Worm (Caenorhabditis elegans) whole organism, L1 larva: ENCODE results near the gene C04E6.7.

ENCODE experiments used
- C16A3.4 ChIP-seq: fragments of 150-350 bp; optimal IDR thresholded peaks from 2 replicates; lab custom pipeline; 2014; ENCODE audit warnings: missing biosample characterization, missing genetic modification characterization
- Y116A8C.19 ChIP-seq: sonication (generic microtip); optimal IDR thresholded peaks from 2 replicates; lab custom pipeline; 2016; ENCODE audit warnings: missing compliant biosample characterization, missing genetic modification characterization, borderline replicate concordance
- aly-2 ChIP-seq: fragments of 150-350 bp; optimal IDR thresholded peaks from 2 replicates; lab custom pipeline; 2014; ENCODE audit warnings: missing biosample characterization, missing genetic modification characterization
- ama-1 ChIP-seq: fragments of 150-350 bp; optimal IDR thresholded peaks from 2 replicates; lab custom pipeline; 2014
- blmp-1 ChIP-seq: fragments of 150-350 bp; optimal IDR thresholded peaks from 2 replicates; lab custom pipeline; 2014; ENCODE audit warnings: missing biosample characterization, missing genetic modification characterization
- ceh-8 ChIP-seq: fragments of 200-800 bp; sonication (Bioruptor generic); optimal IDR thresholded peaks from 2 replicates; lab custom pipeline; 2018; ENCODE audit warnings: mild to moderate bottlenecking, missing genetic modification characterization, moderate library complexity, missing compliant biosample characterization
- ceh-82 ChIP-seq, 3 experiments: fragments of 150-350 bp in 1 of 3; sonication (generic microtip) in 2 of 3; optimal IDR thresholded peaks; 2 replicates each; lab custom pipeline; 2014 to 2017; ENCODE audit warnings: missing biosample characterization in 3 of 3, missing genetic modification characterization in 3 of 3
- ceh-88 ChIP-seq: fragments of 200-800 bp; sonication (Bioruptor generic); IDR thresholded peaks from 2 replicates; pipeline ENCODE4 v1.3.6; 2022; ENCODE audit warnings: missing genetic modification characterization, missing compliant biosample characterization
- ceh-90 ChIP-seq: sonication (generic microtip); optimal IDR thresholded peaks from 2 replicates; lab custom pipeline; 2016; ENCODE audit warnings: missing genetic modification characterization, missing compliant biosample characterization
- ces-1 ChIP-seq: fragments of 150-350 bp; optimal IDR thresholded peaks from 2 replicates; lab custom pipeline; 2014; ENCODE audit warnings: missing biosample characterization, missing genetic modification reagents, missing genetic modification characterization
- dpl-1 ChIP-seq, 3 experiments: fragments of 150-350 bp in 2 of 3; sonication (generic microtip) in 1 of 3; optimal IDR thresholded peaks; 2 replicates each; lab custom pipeline; 2014 to 2017; ENCODE audit warnings: missing biosample characterization in 3 of 3, missing genetic modification characterization in 3 of 3, missing genetic modification reagents in 3 of 3
- efl-1 ChIP-seq, 4 experiments: fragments of 150-350 bp; optimal IDR thresholded peaks in 3 of 4; peaks in 1 of 4; 1 replicate in 1 of 4; 2 replicates in 3 of 4; lab custom pipeline; 2014; ENCODE audit warnings: missing biosample characterization in 2 of 4, missing genetic modification characterization in 2 of 4, missing genetic modification reagents in 2 of 4
- elt-2 ChIP-seq: sonication (generic microtip); optimal IDR thresholded peaks from 2 replicates; lab custom pipeline; 2016; ENCODE audit warnings: missing genetic modification characterization, mild to moderate bottlenecking, inconsistent platforms, missing compliant biosample characterization, missing genetic modification reagents
- ets-5 ChIP-seq: fragments of 200-800 bp; sonication (Bioruptor generic); IDR thresholded peaks from 2 replicates; pipeline ENCODE4 v1.3.6; 2022; ENCODE audit warnings: missing genetic modification characterization, missing compliant biosample characterization
- fkh-10 ChIP-seq: sonication (generic microtip); optimal IDR thresholded peaks from 2 replicates; lab custom pipeline; 2017; ENCODE audit warnings: missing biosample characterization, missing genetic modification reagents, missing genetic modification characterization
- fos-1 ChIP-seq: fragments of 150-350 bp; optimal IDR thresholded peaks from 2 replicates; lab custom pipeline; 2014; ENCODE audit warnings: missing biosample characterization, missing genetic modification characterization
- hlh-17 ChIP-seq: fragments of 200-800 bp; sonication (Bioruptor generic); optimal IDR thresholded peaks from 2 replicates; lab custom pipeline; 2018; ENCODE audit warnings: missing genetic modification characterization, mild to moderate bottlenecking, missing compliant biosample characterization, moderate library complexity, borderline replicate concordance
- hlh-4 ChIP-seq: sonication (generic microtip); optimal IDR thresholded peaks from 2 replicates; lab custom pipeline; 2016; ENCODE audit warnings: mild to moderate bottlenecking, missing genetic modification characterization, missing compliant biosample characterization
- irx-1 ChIP-seq: sonication (generic microtip); optimal IDR thresholded peaks from 2 replicates; lab custom pipeline; 2016; ENCODE audit warnings: missing genetic modification characterization, missing compliant biosample characterization
- isw-1 ChIP-seq: fragments of 200-800 bp; sonication (Bioruptor generic); IDR thresholded peaks from 2 replicates; pipeline ENCODE4 v1.3.6; 2022; ENCODE audit warnings: missing genetic modification characterization, missing compliant biosample characterization
- lin-13 ChIP-seq: fragments of 150-350 bp; optimal IDR thresholded peaks from 2 replicates; lab custom pipeline; 2014; ENCODE audit warnings: missing biosample characterization, missing genetic modification reagents, missing genetic modification characterization
- lin-15B ChIP-seq: fragments of 150-350 bp; sonication (generic microtip); optimal IDR thresholded peaks from 3 replicates; lab custom pipeline; 2014; ENCODE audit warnings: missing biosample characterization, missing genetic modification characterization
- lin-39 ChIP-seq: fragments of 150-350 bp; optimal IDR thresholded peaks from 2 replicates; lab custom pipeline; 2014; ENCODE audit warnings: missing biosample characterization, missing genetic modification reagents, missing genetic modification characterization
- lir-3 ChIP-seq: sonication (generic microtip); optimal IDR thresholded peaks from 2 replicates; lab custom pipeline; 2016; ENCODE audit warnings: mild to moderate bottlenecking, missing genetic modification characterization, moderate library complexity, missing compliant biosample characterization; ENCODE audit not compliant: poor library complexity
- mep-1 ChIP-seq: fragments of 150-350 bp; optimal IDR thresholded peaks from 2 replicates; lab custom pipeline; 2014; ENCODE audit warnings: missing biosample characterization, missing genetic modification characterization
- nhr-11 ChIP-seq: fragments of 150-350 bp; optimal IDR thresholded peaks from 2 replicates; lab custom pipeline; 2014; ENCODE audit warnings: missing biosample characterization, missing genetic modification characterization
- nhr-20 ChIP-seq: sonication (generic microtip); optimal IDR thresholded peaks from 2 replicates; lab custom pipeline; 2016; ENCODE audit warnings: mild to moderate bottlenecking, missing genetic modification characterization, missing compliant biosample characterization
- nhr-47 ChIP-seq: sonication (generic microtip); optimal IDR thresholded peaks from 2 replicates; lab custom pipeline; 2016; ENCODE audit warnings: mild to moderate bottlenecking, missing genetic modification characterization, moderate library complexity, missing compliant biosample characterization
- nhr-71 ChIP-seq: sonication (generic microtip); optimal IDR thresholded peaks from 2 replicates; lab custom pipeline; 2016; ENCODE audit warnings: mild to moderate bottlenecking, missing genetic modification characterization, moderate library complexity, missing compliant biosample characterization
- nhr-76 ChIP-seq: sonication (generic microtip); optimal IDR thresholded peaks from 2 replicates; lab custom pipeline; 2017; ENCODE audit warnings: missing biosample characterization, missing genetic modification characterization
- nhr-84 ChIP-seq: sonication (generic microtip); optimal IDR thresholded peaks from 2 replicates; lab custom pipeline; 2017; ENCODE audit warnings: missing biosample characterization, missing genetic modification characterization
- nhr-85 ChIP-seq: sonication (generic microtip); peaks from one replicate; lab custom pipeline; 2016; ENCODE audit warnings: missing genetic modification characterization, inconsistent platforms, missing compliant biosample characterization
- pag-3 ChIP-seq: sonication (generic microtip); optimal IDR thresholded peaks from 2 replicates; lab custom pipeline; 2017; ENCODE audit warnings: missing genetic modification characterization, mild to moderate bottlenecking, missing compliant biosample characterization, antibody characterized with exemption, borderline replicate concordance; ENCODE audit not compliant: insufficient read depth
- pax-3 ChIP-seq: fragments of 200-800 bp; sonication (Bioruptor generic); optimal IDR thresholded peaks from 2 replicates; lab custom pipeline; 2018; ENCODE audit warnings: mild to moderate bottlenecking, missing genetic modification characterization, moderate library complexity, missing compliant biosample characterization
- pqm-1 ChIP-seq: sonication (generic microtip); optimal IDR thresholded peaks from 3 replicates; lab custom pipeline; 2017; ENCODE audit warnings: missing biosample characterization, missing genetic modification characterization
- rnt-1 ChIP-seq: sonication (generic microtip); optimal IDR thresholded peaks from 2 replicates; lab custom pipeline; 2016; ENCODE audit warnings: mild to moderate bottlenecking, missing genetic modification characterization, moderate library complexity, missing compliant biosample characterization
- skn-1 ChIP-seq: fragments of 150-350 bp; optimal IDR thresholded peaks from 2 replicates; lab custom pipeline; 2014; ENCODE audit warnings: missing biosample characterization, missing genetic modification characterization
- snpc-4 ChIP-seq: fragments of 150-350 bp; optimal IDR thresholded peaks from 2 replicates; lab custom pipeline; 2014; ENCODE audit warnings: missing biosample characterization, missing genetic modification characterization
- snu-23 ChIP-seq: sonication (generic microtip); optimal IDR thresholded peaks from 2 replicates; lab custom pipeline; 2016; ENCODE audit warnings: missing genetic modification characterization, missing compliant biosample characterization
- sox-4 ChIP-seq: sonication (generic microtip); optimal IDR thresholded peaks from 2 replicates; lab custom pipeline; 2016; ENCODE audit warnings: missing genetic modification characterization, missing compliant biosample characterization
- sptf-1 ChIP-seq: fragments of 150-350 bp; optimal IDR thresholded peaks from 2 replicates; lab custom pipeline; 2014; ENCODE audit warnings: missing biosample characterization, missing genetic modification characterization
- tbx-2 ChIP-seq: sonication (generic microtip); optimal IDR thresholded peaks from 2 replicates; lab custom pipeline; 2016; ENCODE audit warnings: missing genetic modification characterization, missing compliant biosample characterization
- tlp-1 ChIP-seq: fragments of 150-350 bp; optimal IDR thresholded peaks from 2 replicates; lab custom pipeline; 2014; ENCODE audit warnings: missing biosample characterization, missing genetic modification characterization
- unc-130 ChIP-seq: fragments of 150-350 bp; optimal IDR thresholded peaks from 2 replicates; lab custom pipeline; 2017; ENCODE audit warnings: missing biosample characterization, missing genetic modification characterization, inconsistent platforms
- unc-30 ChIP-seq: sonication (generic microtip); optimal IDR thresholded peaks from 2 replicates; lab custom pipeline; 2017; ENCODE audit warnings: missing biosample characterization, missing genetic modification characterization
- unc-62 ChIP-seq: fragments of 150-350 bp; optimal IDR thresholded peaks from 2 replicates; lab custom pipeline; 2014; ENCODE audit warnings: missing biosample characterization, missing genetic modification reagents, missing genetic modification characterization
- unc-86 ChIP-seq: sonication (generic microtip); optimal IDR thresholded peaks from 2 replicates; lab custom pipeline; 2016; ENCODE audit warnings: missing genetic modification characterization, missing compliant biosample characterization
- unc-98 ChIP-seq: fragments of 200-800 bp; sonication (Bioruptor generic); IDR thresholded peaks from 2 replicates; pipeline ENCODE4 v1.3.6; 2022; ENCODE audit warnings: missing genetic modification characterization, missing compliant biosample characterization
- xbp-1 ChIP-seq: sonication (generic microtip); optimal IDR thresholded peaks from 2 replicates; lab custom pipeline; 2016; ENCODE audit warnings: missing genetic modification characterization, missing compliant biosample characterization
- zag-1 ChIP-seq: fragments of 150-350 bp; optimal IDR thresholded peaks from 2 replicates; lab custom pipeline; 2014; ENCODE audit warnings: missing biosample characterization, missing genetic modification characterization
- zip-4 ChIP-seq: fragments of 200-800 bp; sonication (Bioruptor generic); optimal IDR thresholded peaks from 2 replicates; lab custom pipeline; 2018; ENCODE audit warnings: mild to moderate bottlenecking, missing genetic modification characterization, moderate library complexity, missing compliant biosample characterization
- ztf-11 ChIP-seq, 2 experiments: sonication (generic microtip); optimal IDR thresholded peaks; 2 replicates each; lab custom pipeline; 2016 to 2017; ENCODE audit warnings: missing genetic modification characterization in 2 of 2, missing biosample characterization in 1 of 2, missing compliant biosample characterization in 1 of 2
- ztf-4 ChIP-seq: fragments of 150-350 bp; optimal IDR thresholded peaks from 2 replicates; lab custom pipeline; 2014; ENCODE audit warnings: missing biosample characterization, missing genetic modification characterization

The C04E6.7 gene

ce11 chrV:5917707-5918106 lies 24.6 kb downstream of the C04E6.7 start, which contains the start of gene lrpr-1 (continued):
- TF ChIP-seq ztf-4 (no peak), isw-1 (peak; percentile 86), snu-23 (GFP tag; lab: Kevin White, UChicago) (peak; percentile 92), lin-39 (tag; lab: Kevin White, UChicago) (peak; percentile 69), hlh-4 (tag; lab: Kevin White, UChicago) (peak; percentile 71), ceh-88 (GFP tag; lab: Robert Waterston, UW) (peak; percentile 71; the same call in 1 of the 2 replicates), nhr-11 (peak; percentile 71), nhr-76 (tag; lab: Kevin White, UChicago) (no peak), fos-1 (tag; lab: Kevin White, UChicago) (peak; percentile 59), rnt-1 (peak; percentile 100), snpc-4 (tag; lab: Kevin White, UChicago) (peak; percentile 59), ces-1 (GFP tag; lab: Kevin White, UChicago) (no peak), nhr-71 (tag; lab: Kevin White, UChicago) (peak; percentile 96), skn-1 (tag; lab: Kevin White, UChicago) (peak; percentile 66), ets-5 (GFP tag; lab: Robert Waterston, UW) (no peak), C16A3.4 (tag; lab: Kevin White, UChicago) (peak; percentile 42), sptf-1 (no peak), efl-1 (optimal IDR thresholded peaks at IDR 0.05; lab: Kevin White, UChicago) (peak; percentile 99), efl-1 (GFP tag; optimal IDR thresholded peaks at IDR 0.05 in 1 of 2; lab: Kevin White, UChicago) (peak; percentile 98 to 100), lir-3 (tag; lab: Kevin White, UChicago) (peak; percentile 98), pqm-1 (tag; lab: Kevin White, UChicago) (no peak), aly-2 (tag; lab: Kevin White, UChicago) (peak; percentile 68), pag-3 (tag; lab: Kevin White, UChicago) (no peak), xbp-1 (tag; lab: Kevin White, UChicago) (peak; percentile 96), zag-1 (no peak), tbx-2 (tag; lab: Kevin White, UChicago) (peak; percentile 97), ceh-90 (tag; lab: Kevin White, UChicago) (peak; percentile 99), ceh-82 (tag; optimal IDR thresholded peaks at IDR 0.05; lab: Kevin White, UChicago) (peak; percentile 71 to 82 (median 78)), ama-1 (lab: Kevin White, UChicago) (no peak), nhr-20 (peak; percentile 93), unc-86 (tag; lab: Kevin White, UChicago) (peak; percentile 86), zip-4 (peak; percentile 86), unc-130 (no peak), unc-30 (no peak), dpl-1 (GFP tag; optimal IDR thresholded peaks at IDR 0.05; lab: Kevin White, UChicago) (peak; percentile 97 to 99 (median 98)), unc-98 (GFP tag; lab: Robert Waterston, UW) (peak; percentile 92), pax-3 (tag; lab: Kevin White, UChicago) (peak; percentile 97), unc-62 (GFP tag; lab: Kevin White, UChicago) (no peak), lin-13 (peak; percentile 71), nhr-47 (peak; percentile 97), hlh-17 (GFP tag; lab: Kevin White, UChicago) (peak; percentile 71), blmp-1 (tag; lab: Kevin White, UChicago) (peak; percentile 57), mep-1 (tag; lab: Kevin White, UChicago) (peak; percentile 72), ceh-8 (GFP tag; lab: Kevin White, UChicago) (peak; percentile 77), Y116A8C.19 (tag; lab: Kevin White, UChicago) (peak; percentile 96), sox-4 (tag; lab: Kevin White, UChicago) (peak; percentile 98), ztf-11 (tag; optimal IDR thresholded peaks at IDR 0.05; lab: Kevin White, UChicago) (peak in 1 of 2 experiments; percentile 99), elt-2 (tag; lab: Kevin White, UChicago) (peak; percentile 89), nhr-84 (tag; lab: Kevin White, UChicago) (no peak), nhr-85 (tag; lab: Kevin White, UChicago) (peak; percentile 98), lin-15B (tag; lab: Kevin White, UChicago) (peak; percentile 56), fkh-10 (GFP tag; lab: Kevin White, UChicago) (peak; percentile 24), tlp-1 (tag; lab: Kevin White, UChicago) (no peak), irx-1 (tag; lab: Kevin White, UChicago) (peak; percentile 98)
